Worm (Caenorhabditis elegans) whole organism, L1 larva: ENCODE results near the gene W02B3.7.

Experiments used
- C04F5.9 ChIP-seq: sonication (generic microtip); optimal IDR thresholded peaks from 2 replicates; lab custom pipeline; 2016; ENCODE audit warnings: missing genetic modification characterization, missing compliant biosample characterization
- dpl-1 ChIP-seq, 3 experiments: fragments of 150-350 bp in 2 of 3; sonication (generic microtip) in 1 of 3; optimal IDR thresholded peaks; 2 replicates each; lab custom pipeline; 2014 to 2017; ENCODE audit warnings: missing biosample characterization in 3 of 3, missing genetic modification characterization in 3 of 3, missing genetic modification reagents in 3 of 3
- elt-2 ChIP-seq: sonication (generic microtip); optimal IDR thresholded peaks from 2 replicates; lab custom pipeline; 2016; ENCODE audit warnings: missing genetic modification characterization, mild to moderate bottlenecking, inconsistent platforms, missing compliant biosample characterization, missing genetic modification reagents
- tbx-2 ChIP-seq: sonication (generic microtip); optimal IDR thresholded peaks from 2 replicates; lab custom pipeline; 2016; ENCODE audit warnings: missing genetic modification characterization, missing compliant biosample characterization
- tlp-1 ChIP-seq: fragments of 150-350 bp; optimal IDR thresholded peaks from 2 replicates; lab custom pipeline; 2014; ENCODE audit warnings: missing biosample characterization, missing genetic modification characterization
- unc-62 ChIP-seq: fragments of 150-350 bp; optimal IDR thresholded peaks from 2 replicates; lab custom pipeline; 2014; ENCODE audit warnings: missing biosample characterization, missing genetic modification reagents, missing genetic modification characterization
- unc-86 ChIP-seq: sonication (generic microtip); optimal IDR thresholded peaks from 2 replicates; lab custom pipeline; 2016; ENCODE audit warnings: missing genetic modification characterization, missing compliant biosample characterization
- ztf-4 ChIP-seq: fragments of 150-350 bp; optimal IDR thresholded peaks from 2 replicates; lab custom pipeline; 2014; ENCODE audit warnings: missing biosample characterization, missing genetic modification characterization

DNA sequence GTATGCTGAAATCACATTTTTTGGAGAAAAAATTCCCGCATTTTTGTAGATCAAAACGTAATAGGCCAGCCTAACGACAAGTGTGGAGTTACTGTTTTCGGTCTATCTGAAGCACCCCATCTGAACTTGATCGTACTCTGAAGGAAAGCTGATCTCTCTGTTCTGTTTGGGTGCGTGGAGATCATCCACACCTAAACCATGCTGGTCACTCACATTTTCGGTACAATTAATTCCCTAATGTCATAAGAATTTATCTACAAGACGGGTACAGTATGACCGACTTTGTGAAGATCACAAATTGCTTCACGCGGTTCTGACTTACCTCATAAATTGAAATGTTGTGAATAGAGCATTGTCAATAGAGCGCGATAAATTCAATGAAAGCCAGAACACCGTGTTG, 41.9 kb downstream of the W02B3.7 start:
- TF ChIP-seq unc-62 (GFP tag; lab: Kevin White, UChicago): no peak
- no peak for TF ChIP-seq ztf-4 (tag; lab: Kevin White, UChicago)
- TF ChIP-seq elt-2 (tag; lab: Kevin White, UChicago): no peak
- TF ChIP-seq C04F5.9 (tag; lab: Kevin White, UChicago): no peak
- no peak for TF ChIP-seq unc-86 (tag; lab: Kevin White, UChicago)
- TF ChIP-seq tlp-1: no peak
- no peak for TF ChIP-seq dpl-1 (GFP tag; optimal IDR thresholded peaks at IDR 0.05; lab: Kevin White, UChicago)
- TF ChIP-seq tbx-2 (tag; lab: Kevin White, UChicago): no peak
